Fruit fly (Drosophila melanogaster) whole organism, prepupa: ENCODE data around the gene Ilk.

Source experiments
- CG10669 ChIP-seq: fragments of 200-800 bp; sonication (Bioruptor generic); optimal IDR thresholded peaks from 3 replicates; lab custom pipeline; 2018; ENCODE audit warnings: missing biosample characterization, mild to moderate bottlenecking, missing genetic modification characterization, moderate library complexity
- CG11902 ChIP-seq: fragments of 200-800 bp; sonication (Bioruptor generic); optimal IDR thresholded peaks from 3 replicates; lab custom pipeline; 2016; ENCODE audit warnings: missing biosample characterization, missing genetic modification characterization
- CG6163 ChIP-seq: fragments of 200-800 bp; sonication (Bioruptor generic); IDR thresholded peaks from 3 replicates; pipeline ENCODE4 v1.3.6; 2022; ENCODE audit warnings: missing biosample characterization, missing genetic modification characterization
- Gug ChIP-seq: fragments of 200-800 bp; sonication (Bioruptor generic); IDR thresholded peaks from 2 replicates; pipeline ENCODE4 v1.3.6; 2022; ENCODE audit warnings: missing biosample characterization, missing genetic modification characterization
- acj6 ChIP-seq: fragments of 200-800 bp; sonication (Bioruptor generic); optimal IDR thresholded peaks from 3 replicates; lab custom pipeline; 2016; ENCODE audit warnings: missing biosample characterization, missing genetic modification characterization

- no peak for TF ChIP-seq acj6 (GFP tag; lab: Kevin White, UChicago)
- no peak for TF ChIP-seq Gug
- TF ChIP-seq CG10669 (GFP tag; lab: Kevin White, UChicago), result no peak
- no peak for TF ChIP-seq CG6163 (GFP tag; lab: Robert Waterston, UW)
- TF ChIP-seq CG11902, result no peak
Measured at dm6 chr3L:21174962-21175361, 41.7 kb upstream of the Ilk start.
